Worm (Caenorhabditis elegans) whole organism, midembryonic: ENCODE measurements around the gene srj-39.

Experiments
- T22C8.4 ChIP-seq: fragments of 200-800 bp; sonication (Bioruptor generic); IDR thresholded peaks from 2 replicates; pipeline ENCODE4 v1.3.6; 2022; ENCODE audit warnings: missing genetic modification characterization, missing compliant biosample characterization
- cog-1 ChIP-seq: sonication (generic microtip); optimal IDR thresholded peaks from 2 replicates; lab custom pipeline; 2016; ENCODE audit warnings: missing genetic modification characterization, missing compliant biosample characterization
- flt-1 ChIP-seq: fragments of 200-800 bp; sonication (Bioruptor generic); IDR thresholded peaks from 2 replicates; pipeline ENCODE4 v1.3.6; 2022; ENCODE audit warnings: missing genetic modification characterization, missing compliant biosample characterization
- klf-2 ChIP-seq: fragments of 200-800 bp; sonication (Bioruptor generic); conservative IDR thresholded peaks from 2 replicates; pipeline ENCODE4 v1.3.6; 2022; ENCODE audit warnings: missing genetic modification reagents, missing genetic modification characterization, missing compliant biosample characterization
- med-1 ChIP-seq: sonication (generic microtip); optimal IDR thresholded peaks from 2 replicates; lab custom pipeline; 2017; ENCODE audit warnings: missing genetic modification characterization, mild to moderate bottlenecking, missing compliant biosample characterization, antibody characterized with exemption, missing genetic modification reagents; ENCODE audit not compliant: insufficient read depth
- ref-1 ChIP-seq: fragments of 200-800 bp; sonication (Bioruptor generic); conservative IDR thresholded peaks from 2 replicates; pipeline ENCODE4 v1.3.6; 2022; ENCODE audit warnings: missing genetic modification reagents, missing genetic modification characterization, missing compliant biosample characterization
- tab-1 ChIP-seq: fragments of 200-800 bp; sonication (Bioruptor generic); IDR thresholded peaks from 2 replicates; pipeline ENCODE4 v1.3.6; 2022; ENCODE audit warnings: missing genetic modification characterization, missing compliant biosample characterization
- ztf-23 ChIP-seq: fragments of 200-800 bp; sonication (Bioruptor generic); IDR thresholded peaks from 2 replicates; pipeline ENCODE4 v1.3.6; 2022; ENCODE audit warnings: missing genetic modification reagents, missing genetic modification characterization, missing compliant biosample characterization
- ztf-29 ChIP-seq: fragments of 200-800 bp; sonication (Bioruptor generic); IDR thresholded peaks from 2 replicates; pipeline ENCODE4 v1.3.6; 2022; ENCODE audit warnings: missing genetic modification reagents, missing genetic modification characterization, missing compliant biosample characterization

srj-39 gene

ce11 chrV:4125552-4126084, 21.2 kb downstream of the srj-39 start, which contains the start of gene T05B4.12:
Gene T05B4.12, minus strand, starts transcription at chrV:4126034.
- TF ChIP-seq med-1 (GFP tag; lab: Kevin White, UChicago) (no peak), ztf-29 (GFP tag; lab: Robert Waterston, UW) (no peak), klf-2 (GFP tag; lab: Robert Waterston, UW) (no peak), cog-1 (tag; lab: Kevin White, UChicago) (no peak), T22C8.4 (GFP tag; lab: Robert Waterston, UW) (no peak), flt-1 (GFP tag; lab: Robert Waterston, UW) (no peak), tab-1 (GFP tag; lab: Robert Waterston, UW) (no peak), ztf-23 (GFP tag; lab: Robert Waterston, UW) (no peak), ref-1 (GFP tag; lab: Robert Waterston, UW) (no peak)

ce11 chrV:4127435-4127834, 23.0 kb downstream of the srj-39 start, which contains the start of gene T05B4.13:
Gene T05B4.13, minus strand, starts transcription at chrV:4127535.
- TF ChIP-seq ztf-29 (GFP tag; lab: Robert Waterston, UW) (no peak), med-1 (GFP tag; lab: Kevin White, UChicago) (no peak), klf-2 (GFP tag; lab: Robert Waterston, UW) (no peak), cog-1 (tag; lab: Kevin White, UChicago) (no peak), ztf-23 (GFP tag; lab: Robert Waterston, UW) (no peak), tab-1 (GFP tag; lab: Robert Waterston, UW) (no peak), flt-1 (GFP tag; lab: Robert Waterston, UW) (no peak), T22C8.4 (GFP tag; lab: Robert Waterston, UW) (no peak), ref-1 (GFP tag; lab: Robert Waterston, UW) (no peak)

- TF ChIP-seq ztf-29 (GFP tag; lab: Robert Waterston, UW) (no peak), ztf-23 (GFP tag; lab: Robert Waterston, UW) (no peak), tab-1 (GFP tag; lab: Robert Waterston, UW) (no peak), T22C8.4 (GFP tag; lab: Robert Waterston, UW) (no peak), med-1 (GFP tag; lab: Kevin White, UChicago) (no peak), ref-1 (GFP tag; lab: Robert Waterston, UW) (no peak), flt-1 (GFP tag; lab: Robert Waterston, UW) (no peak), klf-2 (GFP tag; lab: Robert Waterston, UW) (no peak), cog-1 (tag; lab: Kevin White, UChicago) (no peak)
Measured at ce11 chrV:4129604-4130003, 25.2 kb downstream of the srj-39 start, which contains the start of gene phat-4. Gene phat-4, plus strand, starts transcription at chrV:4129904.

- TF ChIP-seq klf-2 (GFP tag; lab: Robert Waterston, UW) (no peak), T22C8.4 (GFP tag; lab: Robert Waterston, UW) (no peak), ref-1 (GFP tag; lab: Robert Waterston, UW) (no peak), med-1 (GFP tag; lab: Kevin White, UChicago) (no peak), cog-1 (tag; lab: Kevin White, UChicago) (no peak), tab-1 (GFP tag; lab: Robert Waterston, UW) (no peak), ztf-29 (GFP tag; lab: Robert Waterston, UW) (no peak), flt-1 (GFP tag; lab: Robert Waterston, UW) (no peak), ztf-23 (GFP tag; lab: Robert Waterston, UW) (no peak)
Measured at ce11 chrV:4131471-4131939, 27.1 kb downstream of the srj-39 start, which contains the start of gene nhr-57. Gene nhr-57, plus strand, starts transcription at chrV:4131889.

ce11 chrV:4134728-4135127, 30.3 kb downstream of the srj-39 start, which contains the start of gene lgc-1:
Gene lgc-1, plus strand, starts transcription at chrV:4135028.
- TF ChIP-seq cog-1 (tag; lab: Kevin White, UChicago) = no peak
- no peak for TF ChIP-seq ztf-23 (GFP tag; lab: Robert Waterston, UW)
- no peak for TF ChIP-seq T22C8.4 (GFP tag; lab: Robert Waterston, UW)
- TF ChIP-seq ref-1 (GFP tag; lab: Robert Waterston, UW) = no peak
- TF ChIP-seq tab-1 (GFP tag; lab: Robert Waterston, UW) = no peak
- no peak for TF ChIP-seq med-1 (GFP tag; lab: Kevin White, UChicago)
- no peak for TF ChIP-seq ztf-29 (GFP tag; lab: Robert Waterston, UW)
- TF ChIP-seq flt-1 (GFP tag; lab: Robert Waterston, UW) = no peak
- TF ChIP-seq klf-2 (GFP tag; lab: Robert Waterston, UW) = no peak

- TF ChIP-seq ztf-29 (GFP tag; lab: Robert Waterston, UW) (no peak), T22C8.4 (GFP tag; lab: Robert Waterston, UW) (no peak), klf-2 (GFP tag; lab: Robert Waterston, UW) (no peak), med-1 (GFP tag; lab: Kevin White, UChicago) (no peak), flt-1 (GFP tag; lab: Robert Waterston, UW) (no peak), cog-1 (tag; lab: Kevin White, UChicago) (no peak), tab-1 (GFP tag; lab: Robert Waterston, UW) (no peak), ref-1 (GFP tag; lab: Robert Waterston, UW) (no peak), ztf-23 (GFP tag; lab: Robert Waterston, UW) (no peak)
Measured at ce11 chrV:4138688-4139087, 34.3 kb downstream of the srj-39 start, which contains the start of gene lgc-29. Gene lgc-29, plus strand, starts transcription at chrV:4138988.

ce11 chrV:4143034-4143433, 38.6 kb downstream of the srj-39 start:
- TF ChIP-seq ref-1 (GFP tag; lab: Robert Waterston, UW) (no peak), ztf-23 (GFP tag; lab: Robert Waterston, UW) (no peak), ztf-29 (GFP tag; lab: Robert Waterston, UW) (no peak), cog-1 (tag; lab: Kevin White, UChicago) (no peak)

- TF ChIP-seq cog-1 (tag; lab: Kevin White, UChicago) (no peak), ref-1 (GFP tag; lab: Robert Waterston, UW) (no peak), ztf-23 (GFP tag; lab: Robert Waterston, UW) (no peak), tab-1 (GFP tag; lab: Robert Waterston, UW) (no peak), ztf-29 (GFP tag; lab: Robert Waterston, UW) (no peak), klf-2 (GFP tag; lab: Robert Waterston, UW) (no peak), T22C8.4 (GFP tag; lab: Robert Waterston, UW) (no peak), flt-1 (GFP tag; lab: Robert Waterston, UW) (no peak), med-1 (GFP tag; lab: Kevin White, UChicago) (no peak)
Measured at ce11 chrV:4144205-4144604, 39.8 kb downstream of the srj-39 start, which contains the start of gene Y45G5AL.1. Gene Y45G5AL.1, plus strand, starts transcription at chrV:4144505.
